Fruit fly (Drosophila melanogaster) whole organism, embryonic: ENCODE results near the gene CG1635.

ENCODE experiments used
- B-H2 ChIP-seq: fragments of 200-800 bp; sonication (Bioruptor generic); optimal IDR thresholded peaks from 2 replicates; lab custom pipeline; 2018; ENCODE audit warnings: missing biosample characterization, mild to moderate bottlenecking, missing genetic modification characterization
- BEAF-32 ChIP-seq: fragments of 200-800 bp; sonication (Bioruptor generic); optimal IDR thresholded peaks from 3 replicates; lab custom pipeline; 2017; ENCODE audit warnings: missing biosample characterization, missing genetic modification characterization, mild to moderate bottlenecking, moderate library complexity, missing genetic modification reagents
- CG10321 ChIP-seq: fragments of 200-800 bp; sonication (Bioruptor generic); IDR thresholded peaks from 2 replicates; pipeline ENCODE4 v1.3.6; 2022; ENCODE audit warnings: missing biosample characterization, missing genetic modification characterization
- CG12071 ChIP-seq: fragments of 200-800 bp; sonication (Bioruptor generic); optimal IDR thresholded peaks from 3 replicates; lab custom pipeline; 2018; ENCODE audit warnings: missing biosample characterization, mild to moderate bottlenecking, missing genetic modification characterization
- CG1233 ChIP-seq: fragments of 200-800 bp; sonication (Bioruptor generic); optimal IDR thresholded peaks from 4 replicates; lab custom pipeline; 2018; ENCODE audit warnings: missing biosample characterization, mild to moderate bottlenecking, missing genetic modification characterization
- CG12391 ChIP-seq: fragments of 200-800 bp; sonication (Bioruptor generic); optimal IDR thresholded peaks from 3 replicates; lab custom pipeline; 2018; ENCODE audit warnings: missing biosample characterization, mild to moderate bottlenecking, missing genetic modification characterization, moderate library complexity
- CG12659 ChIP-seq: fragments of 200-800 bp; sonication (Bioruptor generic); optimal IDR thresholded peaks from 3 replicates; lab custom pipeline; 2017; ENCODE audit warnings: mild to moderate bottlenecking, missing biosample characterization, missing genetic modification reagents, missing genetic modification characterization
- CG13296 ChIP-seq: fragments of 200-800 bp; sonication (Bioruptor generic); optimal IDR thresholded peaks from 3 replicates; lab custom pipeline; 2018; ENCODE audit warnings: missing biosample characterization, mild to moderate bottlenecking, missing genetic modification characterization
- CG14710 ChIP-seq: fragments of 200-800 bp; sonication (Bioruptor generic); optimal IDR thresholded peaks from 3 replicates; lab custom pipeline; 2019; ENCODE audit warnings: missing biosample characterization, mild to moderate bottlenecking, missing genetic modification characterization, moderate library complexity
- CG14860 ChIP-seq: fragments of 200-800 bp; sonication (Bioruptor generic); IDR thresholded peaks from 3 replicates; pipeline ENCODE4 v1.3.6; 2022; ENCODE audit warnings: missing biosample characterization, missing genetic modification characterization; ENCODE audit not compliant: partially characterized antibody
- CG17829 ChIP-seq: fragments of 200-800 bp; optimal IDR thresholded peaks from 2 replicates; lab custom pipeline; 2019; ENCODE audit warnings: missing biosample characterization, mild to moderate bottlenecking, missing genetic modification characterization, moderate library complexity
- CG2116 ChIP-seq: fragments of 200-800 bp; sonication (Bioruptor generic); optimal IDR thresholded peaks from 3 replicates; lab custom pipeline; 2018; ENCODE audit warnings: missing biosample characterization, mild to moderate bottlenecking, missing genetic modification characterization
- CG2712 ChIP-seq: fragments of 200-800 bp; optimal IDR thresholded peaks from 3 replicates; lab custom pipeline; 2019; ENCODE audit warnings: missing biosample characterization, mild to moderate bottlenecking, missing genetic modification characterization, moderate library complexity
- CG33213 ChIP-seq: fragments of 200-800 bp; sonication (Bioruptor generic); optimal IDR thresholded peaks from 3 replicates; lab custom pipeline; 2016; ENCODE audit warnings: missing biosample characterization, missing genetic modification characterization
- CG4360 ChIP-seq: fragments of 200-800 bp; sonication (Bioruptor generic); IDR thresholded peaks from 2 replicates; pipeline ENCODE4 v1.3.6; 2022; ENCODE audit warnings: missing biosample characterization, missing genetic modification characterization
- CG43689 ChIP-seq: fragments of 200-800 bp; sonication (Bioruptor generic); IDR thresholded peaks from 2 replicates; pipeline ENCODE4 v1.3.6; 2022; ENCODE audit warnings: missing biosample characterization, missing genetic modification characterization
- CG4617 ChIP-seq: fragments of 200-800 bp; sonication (Bioruptor generic); optimal IDR thresholded peaks from 3 replicates; lab custom pipeline; 2016; ENCODE audit warnings: missing biosample characterization, missing genetic modification characterization, borderline replicate concordance
- CG9437 ChIP-seq: fragments of 200-800 bp; sonication (Bioruptor generic); optimal IDR thresholded peaks from 2 replicates; lab custom pipeline; 2018; ENCODE audit warnings: missing biosample characterization, mild to moderate bottlenecking, missing genetic modification characterization
- CG9797 ChIP-seq: fragments of 200-800 bp; sonication (Bioruptor generic); optimal IDR thresholded peaks from 3 replicates; lab custom pipeline; 2018; ENCODE audit warnings: missing biosample characterization, mild to moderate bottlenecking, missing genetic modification characterization
- E2f2 ChIP-seq: fragments of 200-800 bp; sonication (Bioruptor generic); IDR thresholded peaks from 2 replicates; pipeline ENCODE4 v1.3.6; 2022; ENCODE audit warnings: missing biosample characterization, missing genetic modification characterization
- HmgD ChIP-seq: fragments of 200-800 bp; sonication (Bioruptor generic); optimal IDR thresholded peaks from 3 replicates; lab custom pipeline; 2016; ENCODE audit warnings: missing biosample characterization, missing genetic modification characterization
- Jarid2 ChIP-seq: fragments of 200-800 bp; sonication (Bioruptor generic); optimal IDR thresholded peaks from 3 replicates; lab custom pipeline; 2017; ENCODE audit warnings: mild to moderate bottlenecking, missing biosample characterization, missing genetic modification reagents, missing genetic modification characterization
- Med ChIP-seq: fragments of 200-800 bp; sonication (Bioruptor generic); peaks from one replicate; lab custom pipeline; 2016; ENCODE audit warnings: missing biosample characterization, missing genetic modification characterization, mild to moderate bottlenecking, inconsistent platforms, moderate library complexity
- Myb ChIP-seq: fragments of 200-800 bp; sonication (Bioruptor generic); optimal IDR thresholded peaks from 2 replicates; lab custom pipeline; 2016; ENCODE audit warnings: missing biosample characterization, missing genetic modification characterization
- NC2α ChIP-seq: fragments of 200-800 bp; sonication (Bioruptor generic); optimal IDR thresholded peaks from 2 replicates; lab custom pipeline; 2016; ENCODE audit warnings: missing biosample characterization, missing genetic modification characterization
- Optix ChIP-seq: fragments of 200-800 bp; sonication (Bioruptor generic); IDR thresholded peaks from 3 replicates; pipeline ENCODE4 v1.3.6; 2022; ENCODE audit warnings: missing biosample characterization, missing genetic modification characterization
- Sin3A ChIP-seq: fragments of >200 bp; optimal IDR thresholded peaks from 2 replicates; lab custom pipeline; 2018
- Ssrp ChIP-seq: fragments of 200-800 bp; sonication (Bioruptor generic); optimal IDR thresholded peaks from 2 replicates; lab custom pipeline; 2018; ENCODE audit warnings: missing biosample characterization, mild to moderate bottlenecking, missing genetic modification characterization, moderate library complexity
- Xrp1 ChIP-seq: fragments of 200-800 bp; sonication (Bioruptor generic); IDR thresholded peaks from 2 replicates; pipeline ENCODE4 v1.3.6; 2022; ENCODE audit warnings: missing biosample characterization, missing genetic modification characterization
- amos ChIP-seq: fragments of 200-800 bp; sonication (Bioruptor generic); IDR thresholded peaks from 2 replicates; pipeline ENCODE4 v1.3.6; 2022; ENCODE audit warnings: missing biosample characterization, missing genetic modification characterization; ENCODE audit not compliant: partially characterized antibody
- bbx ChIP-seq: fragments of 200-800 bp; sonication (Bioruptor generic); IDR thresholded peaks from 2 replicates; pipeline ENCODE4 v1.3.6; 2022; ENCODE audit warnings: missing biosample characterization, missing genetic modification characterization; ENCODE audit not compliant: partially characterized antibody
- caup ChIP-seq: fragments of 200-800 bp; sonication (Bioruptor generic); optimal IDR thresholded peaks from 3 replicates; lab custom pipeline; 2017; ENCODE audit warnings: missing biosample characterization, mild to moderate bottlenecking, missing genetic modification characterization, moderate library complexity; ENCODE audit not compliant: severe bottlenecking
- danr ChIP-seq: fragments of 200-800 bp; sonication (Bioruptor generic); IDR thresholded peaks from 2 replicates; pipeline ENCODE4 v1.3.6; 2022; ENCODE audit warnings: missing biosample characterization, missing genetic modification characterization
- dati ChIP-seq: fragments of 200-800 bp; sonication (Bioruptor generic); IDR thresholded peaks from 2 replicates; pipeline ENCODE4 v1.3.6; 2022; ENCODE audit warnings: missing biosample characterization, missing genetic modification characterization
- dm ChIP-seq: fragments of 200-800 bp; sonication (Bioruptor generic); optimal IDR thresholded peaks from 3 replicates; lab custom pipeline; 2016; ENCODE audit warnings: missing biosample characterization, missing genetic modification characterization
- esg ChIP-seq: fragments of 200-800 bp; sonication (Bioruptor generic); conservative IDR thresholded peaks from 2 replicates; pipeline ENCODE4 v1.3.6; 2022; ENCODE audit warnings: missing biosample characterization, missing genetic modification characterization
- hbn ChIP-seq: fragments of 200-800 bp; sonication (Bioruptor generic); IDR thresholded peaks from 2 replicates; pipeline ENCODE4 v1.3.6; 2022; ENCODE audit warnings: missing biosample characterization, missing genetic modification characterization; ENCODE audit not compliant: partially characterized antibody
- inv ChIP-seq: fragments of 200-800 bp; sonication (Bioruptor generic); IDR thresholded peaks from 2 replicates; pipeline ENCODE4 v1.3.6; 2022; ENCODE audit warnings: missing biosample characterization, missing genetic modification characterization; ENCODE audit not compliant: partially characterized antibody
- jumu ChIP-seq: fragments of 200-800 bp; sonication (Bioruptor generic); optimal IDR thresholded peaks from 3 replicates; lab custom pipeline; 2016; ENCODE audit warnings: missing biosample characterization, missing genetic modification characterization
- nerfin-2 ChIP-seq: fragments of 200-800 bp; sonication (Bioruptor generic); IDR thresholded peaks from 2 replicates; pipeline ENCODE4 v1.3.6; 2022; ENCODE audit warnings: missing biosample characterization, missing genetic modification characterization; ENCODE audit not compliant: partially characterized antibody
- oc ChIP-seq: fragments of 200-800 bp; sonication (Bioruptor generic); optimal IDR thresholded peaks from 2 replicates; lab custom pipeline; 2018; ENCODE audit warnings: missing biosample characterization, mild to moderate bottlenecking, missing genetic modification characterization, moderate library complexity
- pho ChIP-seq: fragments of 200-800 bp; sonication (Bioruptor generic); optimal IDR thresholded peaks from 2 replicates; lab custom pipeline; 2016; ENCODE audit warnings: missing biosample characterization, missing genetic modification characterization
- psq ChIP-seq: fragments of 200-800 bp; sonication (Bioruptor generic); optimal IDR thresholded peaks from 2 replicates; lab custom pipeline; 2017; ENCODE audit warnings: missing biosample characterization, missing genetic modification characterization
- salm ChIP-seq: fragments of 200-800 bp; sonication (Bioruptor generic); optimal IDR thresholded peaks from 2 replicates; lab custom pipeline; 2018; ENCODE audit warnings: missing biosample characterization, mild to moderate bottlenecking, missing genetic modification characterization
- sens-2 ChIP-seq: fragments of 200-800 bp; sonication (Bioruptor generic); IDR thresholded peaks from 2 replicates; pipeline ENCODE4 v1.3.6; 2022; ENCODE audit warnings: missing biosample characterization, missing genetic modification characterization
- sima ChIP-seq: fragments of 200-800 bp; sonication (Bioruptor generic); optimal IDR thresholded peaks from 2 replicates; lab custom pipeline; 2016; ENCODE audit warnings: missing biosample characterization, missing genetic modification characterization
- sisA ChIP-seq: fragments of 200-800 bp; sonication (Bioruptor generic); IDR thresholded peaks from 2 replicates; pipeline ENCODE4 v1.3.6; 2022; ENCODE audit warnings: missing biosample characterization, missing genetic modification characterization
- tna ChIP-seq: fragments of 200-800 bp; sonication (Bioruptor generic); IDR thresholded peaks from 2 replicates; pipeline ENCODE4 v1.3.6; 2022; ENCODE audit warnings: missing biosample characterization, missing genetic modification characterization; ENCODE audit not compliant: partially characterized antibody

CG1635 gene

dm6 chr3R:31580586-31580994 lies 7.9 kb upstream of the CG1635 start, which contains the start of the genes pygo and rod (continued):
- TF ChIP-seq CG4617: peak; percentile 25
- peak; percentile 57 for TF ChIP-seq amos (GFP tag; lab: Robert Waterston, UW)
- TF ChIP-seq dm (GFP tag; lab: Kevin White, UChicago): no peak
- peak; percentile 71 for TF ChIP-seq Myb (GFP tag; lab: Kevin White, UChicago)
- peak; percentile 93 for TF ChIP-seq Sin3A (lab: Kevin White, UChicago)
- TF ChIP-seq Med (GFP tag; lab: Kevin White, UChicago): peak; percentile 78
- no peak for TF ChIP-seq Xrp1
- no peak for TF ChIP-seq Jarid2 (GFP tag; lab: Kevin White, UChicago)
- TF ChIP-seq CG14860 (GFP tag; lab: Robert Waterston, UW): peak; percentile 65
- no peak for TF ChIP-seq Optix (GFP tag; lab: Robert Waterston, UW)
- peak; percentile 62 for TF ChIP-seq CG14710 (tag; lab: Kevin White, UChicago)
- peak; percentile 88 for TF ChIP-seq E2f2 (GFP tag; lab: Robert Waterston, UW)
- TF ChIP-seq tna (GFP tag; lab: Robert Waterston, UW): peak; percentile 51
- TF ChIP-seq bbx: peak; percentile 45
- peak; percentile 94 for TF ChIP-seq CG9797 (GFP tag; lab: Kevin White, UChicago)
- peak; percentile 34 for TF ChIP-seq CG33213
- no peak for TF ChIP-seq CG1233 (GFP tag; lab: Kevin White, UChicago)
- no peak for TF ChIP-seq psq
- TF ChIP-seq CG2712 (tag; lab: Kevin White, UChicago): peak; percentile 34
- TF ChIP-seq CG2116: peak; percentile 95
- peak; percentile 59 for TF ChIP-seq jumu (GFP tag; lab: Kevin White, UChicago)
- peak; percentile 55 for TF ChIP-seq CG17829 (tag; lab: Kevin White, UChicago)
- no peak for TF ChIP-seq sima (GFP tag; lab: Kevin White, UChicago)
- TF ChIP-seq CG9437 (GFP tag; lab: Kevin White, UChicago): peak; percentile 98
- TF ChIP-seq hbn: peak; percentile 52

- TF ChIP-seq dati (GFP tag; lab: Robert Waterston, UW) (no peak), esg (GFP tag; lab: Robert Waterston, UW) (no peak), CG43689 (GFP tag; lab: Robert Waterston, UW) (no peak), inv (no peak), BEAF-32 (GFP tag; lab: Kevin White, UChicago) (no peak), CG12659 (no peak), sisA (GFP tag; lab: Robert Waterston, UW) (no peak), CG12071 (GFP tag; lab: Kevin White, UChicago) (no peak), CG4617 (no peak)
Measured at dm6 chr3R:31590281-31590680, 1.8 kb downstream of the CG1635 start, which contains the start of gene CG1638. Gene CG1638 (plus strand): TSS chr3R:31590581.

- peak; percentile 75 for TF ChIP-seq CG12391 (tag; lab: Kevin White, UChicago)
- TF ChIP-seq nerfin-2 (GFP tag; lab: Robert Waterston, UW): no peak
- TF ChIP-seq pho (GFP tag; lab: Kevin White, UChicago): peak; percentile 76
- peak; percentile 90 for TF ChIP-seq caup (GFP tag; lab: Kevin White, UChicago)
- peak; percentile 74 for TF ChIP-seq Xrp1
- TF ChIP-seq HmgD (GFP tag; lab: Kevin White, UChicago): peak; percentile 47
- peak; percentile 62 for TF ChIP-seq B-H2 (GFP tag; lab: Kevin White, UChicago)
- peak; percentile 77 for TF ChIP-seq CG13296
- TF ChIP-seq danr: no peak; the same call in 1 of the 2 replicates
- 0 out of 2 replicates have a peak, but pooled peaks have one; percentile 32 for TF ChIP-seq CG10321
- peak; percentile 47 for TF ChIP-seq salm (tag; lab: Kevin White, UChicago)
- peak; percentile 50 for TF ChIP-seq Ssrp
- peak; percentile 68 for TF ChIP-seq CG17829 (tag; lab: Kevin White, UChicago)
- TF ChIP-seq sens-2 (GFP tag; lab: Robert Waterston, UW): no peak; the same call in 1 of the 2 replicates
- no peak for TF ChIP-seq NC2α (GFP tag; lab: Kevin White, UChicago)
- no peak for TF ChIP-seq oc (tag; lab: Kevin White, UChicago)
- no peak for TF ChIP-seq CG4360 (GFP tag; lab: Robert Waterston, UW)
Measured at dm6 chr3R:31592256-31592879, 3.9 kb downstream of the CG1635 start, which contains the start of gene CG1774. Gene CG1774 (plus strand): TSS chr3R:31592803.
